In genomic region chr3L:9762036-9762597, dm6 we compare ENCODE assay signal across 5 fruit fly cellular contexts.
A peak's percentile ranks its signal among the peaks of the same experiment; 100 is the strongest.
TF ChIP-seq lines count a peak whose summit lies in the region.

No protein-coding gene starts in this region.

- TF ChIP-seq CTCF in whole organism, embryonic (GFP tag; optimal IDR thresholded peaks at IDR 0.05; lab: Kevin White, UChicago), result peak; percentile 43

TF ChIP-seq in whole organism, adult, 20 proteins besides CTCF, POLR2A, EP300 and RAD21:
- TF ChIP-seq CG11617 (GFP tag; optimal IDR thresholded peaks at IDR 0.05; lab: Kevin White, UChicago) (no peak), CG1620 (GFP tag; optimal IDR thresholded peaks at IDR 0.05; lab: Kevin White, UChicago) (peak; percentile 4), tj (GFP tag; optimal IDR thresholded peaks at IDR 0.05; lab: Kevin White, UChicago) (peak; percentile 65), cic (GFP tag; optimal IDR thresholded peaks at IDR 0.05; lab: Kevin White, UChicago) (peak; percentile 9), toe (GFP tag; optimal IDR thresholded peaks at IDR 0.05; lab: Kevin White, UChicago) (no peak), CG12768 (GFP tag; optimal IDR thresholded peaks at IDR 0.05; lab: Kevin White, UChicago) (no peak), pad (GFP tag; optimal IDR thresholded peaks at IDR 0.05; lab: Kevin White, UChicago) (no peak), bab1 (GFP tag; optimal IDR thresholded peaks at IDR 0.05; lab: Kevin White, UChicago) (peak; percentile 25), Clk (GFP tag; optimal IDR thresholded peaks at IDR 0.05; lab: Kevin White, UChicago) (no peak)

TF ChIP-seq in whole organism, embryonic, 481 proteins besides CTCF, POLR2A, EP300 and RAD21 (continues in another document):
- TF ChIP-seq H15 (GFP tag; IDR thresholded peaks at IDR 0.05; lab: Robert Waterston, UW) (no peak), E2f1 (GFP tag; IDR thresholded peaks at IDR 0.05; lab: Robert Waterston, UW) (no peak), CG9437 (GFP tag; optimal IDR thresholded peaks at IDR 0.05; lab: Kevin White, UChicago) (no peak), chn (GFP tag; optimal IDR thresholded peaks at IDR 0.05; lab: Kevin White, UChicago) (no peak), Poxn (GFP tag; IDR thresholded peaks at IDR 0.05; lab: Robert Waterston, UW) (no peak), CG14710 (tag; optimal IDR thresholded peaks at IDR 0.05; lab: Kevin White, UChicago) (no peak), Fer2 (tag; optimal IDR thresholded peaks at IDR 0.05; lab: Kevin White, UChicago) (no peak), CG10321 (GFP tag; IDR thresholded peaks at IDR 0.05; lab: Robert Waterston, UW) (no peak), CG12155 (GFP tag; optimal IDR thresholded peaks at IDR 0.05; lab: Kevin White, UChicago) (no peak), gsb-n (tag; optimal IDR thresholded peaks at IDR 0.05; lab: Kevin White, UChicago) (no peak), CG30403 (GFP tag; optimal IDR thresholded peaks at IDR 0.05; lab: Kevin White, UChicago) (no peak), CG10979 (tag; optimal IDR thresholded peaks at IDR 0.05; lab: Kevin White, UChicago) (no peak), toy (GFP tag; IDR thresholded peaks at IDR 0.05; lab: Robert Waterston, UW) (no peak), zfh2 (GFP tag; optimal IDR thresholded peaks at IDR 0.05; lab: Kevin White, UChicago) (no peak), MBD-R2 (GFP tag; IDR thresholded peaks at IDR 0.05; lab: Robert Waterston, UW) (no peak), lbe (GFP tag; optimal IDR thresholded peaks at IDR 0.05; lab: Kevin White, UChicago) (no peak), CG11723 (GFP tag; optimal IDR thresholded peaks at IDR 0.05; lab: Kevin White, UChicago) (no peak), CG12942 (GFP tag; optimal IDR thresholded peaks at IDR 0.05; lab: Kevin White, UChicago) (no peak), z (GFP tag; IDR thresholded peaks at IDR 0.05; lab: Robert Waterston, UW) (peak; percentile 97), caup (GFP tag; optimal IDR thresholded peaks at IDR 0.05; lab: Kevin White, UChicago; ENCODE audit: severe bottlenecking) (peak; percentile 45), sim (GFP tag; IDR thresholded peaks at IDR 0.05; lab: Robert Waterston, UW) (no peak), CoRest (tag; optimal IDR thresholded peaks at IDR 0.05; lab: Kevin White, UChicago) (no peak)

TF ChIP-seq in whole organism, prepupa, 60 proteins besides CTCF, POLR2A, EP300 and RAD21 (continues in another document):
- TF ChIP-seq dac (GFP tag; optimal IDR thresholded peaks at IDR 0.05; lab: Kevin White, UChicago), result no peak
- TF ChIP-seq CG6163 (GFP tag; IDR thresholded peaks at IDR 0.05; lab: Robert Waterston, UW), result 0 out of 3 replicates have a peak, but pooled peaks have one; percentile 33
- TF ChIP-seq fkh (GFP tag; optimal IDR thresholded peaks at IDR 0.05; lab: Kevin White, UChicago), result peak; percentile 85
- TF ChIP-seq achi (GFP tag; optimal IDR thresholded peaks at IDR 0.05; lab: Kevin White, UChicago), result peak; percentile 9
- TF ChIP-seq CG6854 (GFP tag; optimal IDR thresholded peaks at IDR 0.05; lab: Kevin White, UChicago), result peak; percentile 36
- TF ChIP-seq CG11762 (GFP tag; optimal IDR thresholded peaks at IDR 0.05; lab: Kevin White, UChicago; ENCODE audit: insufficient read depth), result no peak
- no peak for TF ChIP-seq CG11902 (GFP tag; optimal IDR thresholded peaks at IDR 0.05; lab: Kevin White, UChicago)
- peak; percentile 25 for TF ChIP-seq vri (GFP tag; optimal IDR thresholded peaks at IDR 0.05; lab: Kevin White, UChicago)
- TF ChIP-seq CG15336 (GFP tag; IDR thresholded peaks at IDR 0.05; lab: Robert Waterston, UW), result peak; percentile 56; the same call in 1 of the 2 replicates
- peak; percentile 44 for TF ChIP-seq net (GFP tag; optimal IDR thresholded peaks at IDR 0.05; lab: Kevin White, UChicago)
- TF ChIP-seq CG7368 (GFP tag; optimal IDR thresholded peaks at IDR 0.05; lab: Kevin White, UChicago), result no peak
- peak; percentile 48 for TF ChIP-seq CG3919 (GFP tag; optimal IDR thresholded peaks at IDR 0.05; lab: Kevin White, UChicago)
- peak; percentile 87 for TF ChIP-seq Eip78C (GFP tag; lab: Kevin White, UChicago)
- no peak for TF ChIP-seq fd85E (GFP tag; optimal IDR thresholded peaks at IDR 0.05; lab: Kevin White, UChicago)
- TF ChIP-seq ss (GFP tag; optimal IDR thresholded peaks at IDR 0.05; lab: Kevin White, UChicago), result peak; percentile 4 to 35
- TF ChIP-seq Eip93F (GFP tag; optimal IDR thresholded peaks at IDR 0.05; lab: Kevin White, UChicago), result no peak
- TF ChIP-seq Sox14 (GFP tag; optimal IDR thresholded peaks at IDR 0.05; lab: Kevin White, UChicago), result peak; percentile 14
- no peak for TF ChIP-seq CG6792 (GFP tag; optimal IDR thresholded peaks at IDR 0.05; lab: Kevin White, UChicago)
- TF ChIP-seq eg (GFP tag; IDR thresholded peaks at IDR 0.05; lab: Robert Waterston, UW), result no peak
- peak; percentile 2 for TF ChIP-seq Sox102F (GFP tag; optimal IDR thresholded peaks at IDR 0.05; lab: Kevin White, UChicago)
- peak; percentile 24 for TF ChIP-seq svp (GFP tag; lab: Kevin White, UChicago)
- no peak for TF ChIP-seq CG1621 (tag; optimal IDR thresholded peaks at IDR 0.05; lab: Kevin White, UChicago)

TF ChIP-seq in whole organism, pupa, 21 proteins besides CTCF, POLR2A, EP300 and RAD21:
- no peak for TF ChIP-seq CG8159 (tag; optimal IDR thresholded peaks at IDR 0.05; lab: Kevin White, UChicago)
- no peak for TF ChIP-seq rn (GFP tag; IDR thresholded peaks at IDR 0.05; lab: Robert Waterston, UW)
- TF ChIP-seq CG12605 (GFP tag; IDR thresholded peaks at IDR 0.05; lab: Robert Waterston, UW), result peak; percentile 59
- peak; percentile 73; the same call in 2 of the 3 replicates for TF ChIP-seq CG4496 (GFP tag; IDR thresholded peaks at IDR 0.05; lab: Robert Waterston, UW)
- TF ChIP-seq CG10348 (GFP tag; IDR thresholded peaks at IDR 0.05; lab: Robert Waterston, UW), result no peak
- TF ChIP-seq CG34367 (tag; optimal IDR thresholded peaks at IDR 0.05; lab: Kevin White, UChicago), result no peak
- no peak for TF ChIP-seq Pif1B (GFP tag; optimal IDR thresholded peaks at IDR 0.05; lab: Kevin White, UChicago)
- no peak for TF ChIP-seq CG9948 (tag; optimal IDR thresholded peaks at IDR 0.05; lab: Kevin White, UChicago)
- TF ChIP-seq CG17806 (tag; optimal IDR thresholded peaks at IDR 0.05; lab: Kevin White, UChicago), result no peak
- no peak for TF ChIP-seq EcR (GFP tag; optimal IDR thresholded peaks at IDR 0.05; lab: Kevin White, UChicago)
- no peak for TF ChIP-seq CG15710 (tag; optimal IDR thresholded peaks at IDR 0.05; lab: Kevin White, UChicago)
- no peak for TF ChIP-seq Snoo (tag; optimal IDR thresholded peaks at IDR 0.05; lab: Kevin White, UChicago)
- no peak for TF ChIP-seq gl (tag; optimal IDR thresholded peaks at IDR 0.05; lab: Kevin White, UChicago)
- no peak for TF ChIP-seq D1 (tag; optimal IDR thresholded peaks at IDR 0.05; lab: Kevin White, UChicago)
- peak; percentile 48; the same call in 1 of the 2 replicates for TF ChIP-seq Ets98B (GFP tag; IDR thresholded peaks at IDR 0.05; lab: Robert Waterston, UW)
- TF ChIP-seq CG8301 (tag; optimal IDR thresholded peaks at IDR 0.05; lab: Kevin White, UChicago), result peak; percentile 7
- TF ChIP-seq CG13204 (GFP tag; optimal IDR thresholded peaks at IDR 0.05; lab: Kevin White, UChicago), result no peak
- TF ChIP-seq Pif1A (GFP tag; optimal IDR thresholded peaks at IDR 0.05; lab: Kevin White, UChicago), result no peak
- no peak for TF ChIP-seq CG32121 (GFP tag; IDR thresholded peaks at IDR 0.05; lab: Robert Waterston, UW)
- peak; percentile 61; the same call in 1 of the 3 replicates for TF ChIP-seq fd96Ca (GFP tag; IDR thresholded peaks at IDR 0.05; lab: Robert Waterston, UW)
- peak; percentile 28 for TF ChIP-seq CG14655 (GFP tag; optimal IDR thresholded peaks at IDR 0.05; lab: Kevin White, UChicago)

TF ChIP-seq in whole organism, wandering third instar larva, 38 proteins besides CTCF, POLR2A, EP300 and RAD21:
- TF ChIP-seq Hr78 (GFP tag; optimal IDR thresholded peaks at IDR 0.05; lab: Kevin White, UChicago), result no peak
- no peak for TF ChIP-seq Sp1 (GFP tag; optimal IDR thresholded peaks at IDR 0.05; lab: Kevin White, UChicago)
- TF ChIP-seq dmrt93B (GFP tag; optimal IDR thresholded peaks at IDR 0.05; lab: Kevin White, UChicago), result no peak
- peak; percentile 23 for TF ChIP-seq rgr (GFP tag; optimal IDR thresholded peaks at IDR 0.05; lab: Kevin White, UChicago)
- peak; percentile 5 for TF ChIP-seq Hnf4 (GFP tag; optimal IDR thresholded peaks at IDR 0.05; lab: Kevin White, UChicago)
- TF ChIP-seq N (GFP tag; optimal IDR thresholded peaks at IDR 0.05; lab: Kevin White, UChicago), result peak; percentile 90
- TF ChIP-seq CG9705 (GFP tag; optimal IDR thresholded peaks at IDR 0.05; lab: Kevin White, UChicago), result no peak
- no peak for TF ChIP-seq OdsH (GFP tag; optimal IDR thresholded peaks at IDR 0.05; lab: Kevin White, UChicago)
- TF ChIP-seq ey (GFP tag; optimal IDR thresholded peaks at IDR 0.05; lab: Kevin White, UChicago), result no peak
- TF ChIP-seq Myc (optimal IDR thresholded peaks at IDR 0.05; lab: Kevin White, UChicago), result peak; percentile 84
TF ChIP-seq in whole organism, wandering third instar larva: peak in this region for 4.
